Worm (Caenorhabditis elegans): ENCODE data around the gene che-12.

Gene che-12

DNA sequence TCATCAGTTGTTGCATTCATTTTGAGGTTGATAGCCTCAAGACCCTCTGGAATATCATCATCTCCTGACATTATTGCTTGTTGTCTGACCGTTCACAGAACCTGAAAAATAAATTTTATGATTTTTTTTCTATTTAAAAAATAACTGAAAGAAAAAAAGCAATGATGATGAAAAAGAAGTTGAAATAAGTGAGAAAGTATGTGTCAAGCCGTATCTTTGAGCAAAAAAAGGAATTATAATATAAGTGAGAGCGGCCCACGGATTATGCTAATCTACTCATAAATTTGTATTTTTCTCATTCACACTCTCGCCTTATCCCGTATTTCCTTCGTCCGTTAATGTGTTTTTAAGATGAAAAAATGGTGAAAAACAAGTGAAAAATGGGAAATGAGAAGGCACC, 37.0 kb downstream of the che-12 start, which contains the start of gene ric-4:
Gene ric-4 (minus strand): TSS at position 101 of the 400 bp plus-strand sequence.
- TF ChIP-seq scrt-1 (GFP tag; IDR thresholded peaks at IDR 0.05): no peak
- TF ChIP-seq tbx-11 (GFP tag; IDR thresholded peaks at IDR 0.05): no peak
- no peak for TF ChIP-seq hmg-4 (GFP tag; optimal IDR thresholded peaks at IDR 0.05)
- TF ChIP-seq pes-1 (GFP tag; IDR thresholded peaks at IDR 0.05): no peak
- no peak for TF ChIP-seq hmbx-1 (tag; optimal IDR thresholded peaks at IDR 0.05)
- no peak for TF ChIP-seq tra-4 (tag; optimal IDR thresholded peaks at IDR 0.05)
- no peak for TF ChIP-seq ceh-36 (tag; optimal IDR thresholded peaks at IDR 0.05)
- no peak for TF ChIP-seq ama-1 (optimal IDR thresholded peaks at IDR 0.05)

ce11 chrV:10266050-10266449, 41.1 kb downstream of the che-12 start:
- TF ChIP-seq tbx-37 (GFP tag; conservative IDR thresholded peaks at IDR 0.05): no peak
- no peak for TF ChIP-seq hmbx-1 (tag; optimal IDR thresholded peaks at IDR 0.05)

DNA sequence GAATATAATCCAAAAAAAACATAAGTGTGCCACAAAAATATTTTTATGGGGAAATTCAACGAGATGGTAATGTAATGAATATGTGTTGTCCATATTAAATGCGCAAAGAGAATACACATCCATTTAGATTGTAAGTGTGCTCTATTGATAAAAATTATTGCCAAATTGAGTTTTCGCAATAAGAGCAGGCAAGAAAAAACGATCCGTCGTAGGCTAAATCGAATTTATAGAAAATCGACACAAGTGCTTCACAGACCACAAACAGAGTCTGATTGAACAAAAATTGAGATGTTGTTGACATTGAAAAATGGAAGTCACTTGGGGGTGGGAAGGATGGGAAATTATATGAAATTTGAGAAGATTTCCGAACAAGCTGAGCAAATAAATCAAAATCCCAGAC, 42.2 kb downstream of the che-12 start:
- no peak for TF ChIP-seq F13C5.2 (tag; optimal IDR thresholded peaks at IDR 0.05)
- TF ChIP-seq B0310.2 (tag; optimal IDR thresholded peaks at IDR 0.05): no peak
- TF ChIP-seq ets-7 (tag; optimal IDR thresholded peaks at IDR 0.05): no peak
- TF ChIP-seq scrt-1 (GFP tag; IDR thresholded peaks at IDR 0.05): no peak
- TF ChIP-seq hmbx-1 (tag; optimal IDR thresholded peaks at IDR 0.05): no peak
- no peak for TF ChIP-seq tbx-37 (GFP tag; conservative IDR thresholded peaks at IDR 0.05)
- TF ChIP-seq tbx-11 (GFP tag; IDR thresholded peaks at IDR 0.05): no peak
- TF ChIP-seq tra-4 (tag; optimal IDR thresholded peaks at IDR 0.05): no peak
- TF ChIP-seq ama-1 (optimal IDR thresholded peaks at IDR 0.05): no peak
- no peak for TF ChIP-seq hnd-1 (tag; optimal IDR thresholded peaks at IDR 0.05)
- TF ChIP-seq flt-1 (GFP tag; IDR thresholded peaks at IDR 0.05): no peak

DNA sequence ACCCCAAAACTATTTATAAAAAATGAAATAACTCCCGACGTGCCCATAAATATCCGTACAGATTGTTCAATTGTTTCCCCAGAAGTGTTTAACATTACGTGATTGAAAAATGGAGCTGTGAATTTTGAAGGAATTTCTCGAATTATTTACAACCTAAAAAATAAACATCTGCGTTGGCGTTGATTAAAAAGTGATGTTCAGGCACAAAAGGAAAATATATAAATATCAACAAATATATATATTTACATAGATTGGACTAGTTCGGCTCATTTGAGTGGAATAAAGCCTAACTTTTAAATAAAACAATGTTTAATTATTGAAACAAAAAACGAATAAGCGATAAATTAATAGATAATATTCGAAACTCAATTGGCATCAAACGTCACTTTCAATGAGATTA, 46.7 kb downstream of the che-12 start, which contains the start of gene sri-18:
Gene sri-18 (minus strand): TSS at position 101 of the 400 bp plus-strand sequence.
- no peak for TF ChIP-seq ama-1 (optimal IDR thresholded peaks at IDR 0.05)
- no peak for TF ChIP-seq pes-1 (GFP tag; IDR thresholded peaks at IDR 0.05)
- TF ChIP-seq hmg-4 (GFP tag; optimal IDR thresholded peaks at IDR 0.05): no peak
- TF ChIP-seq flt-1 (GFP tag; IDR thresholded peaks at IDR 0.05): no peak
- TF ChIP-seq scrt-1 (GFP tag; IDR thresholded peaks at IDR 0.05): no peak
- TF ChIP-seq F13C5.2 (tag; optimal IDR thresholded peaks at IDR 0.05): no peak
- TF ChIP-seq ceh-13 (GFP tag; optimal IDR thresholded peaks at IDR 0.05): no peak
- TF ChIP-seq tra-4 (tag; optimal IDR thresholded peaks at IDR 0.05): no peak
- no peak for TF ChIP-seq tbx-11 (GFP tag; IDR thresholded peaks at IDR 0.05)
- no peak for TF ChIP-seq ceh-36 (tag; optimal IDR thresholded peaks at IDR 0.05)
- no peak for TF ChIP-seq tbx-37 (GFP tag; conservative IDR thresholded peaks at IDR 0.05)
- TF ChIP-seq ets-7 (tag; optimal IDR thresholded peaks at IDR 0.05): no peak
- TF ChIP-seq B0310.2 (tag; optimal IDR thresholded peaks at IDR 0.05): no peak
- no peak for TF ChIP-seq hnd-1 (tag; optimal IDR thresholded peaks at IDR 0.05)
- TF ChIP-seq sea-1 (GFP tag; conservative IDR thresholded peaks at IDR 0.05): no peak
- no peak for TF ChIP-seq hmbx-1 (tag; optimal IDR thresholded peaks at IDR 0.05)
- no peak for TF ChIP-seq aly-1 (tag; optimal IDR thresholded peaks at IDR 0.05)

- TF ChIP-seq flt-1 (GFP tag; IDR thresholded peaks at IDR 0.05): no peak
- no peak for TF ChIP-seq scrt-1 (GFP tag; IDR thresholded peaks at IDR 0.05)
- TF ChIP-seq pes-1 (GFP tag; IDR thresholded peaks at IDR 0.05): no peak
- TF ChIP-seq B0310.2 (tag; optimal IDR thresholded peaks at IDR 0.05): no peak
- no peak for TF ChIP-seq tra-4 (tag; optimal IDR thresholded peaks at IDR 0.05)
- TF ChIP-seq hnd-1 (tag; optimal IDR thresholded peaks at IDR 0.05): no peak
- TF ChIP-seq sea-1 (GFP tag; conservative IDR thresholded peaks at IDR 0.05): no peak
- no peak for TF ChIP-seq ceh-13 (GFP tag; optimal IDR thresholded peaks at IDR 0.05)
- TF ChIP-seq tbx-37 (GFP tag; conservative IDR thresholded peaks at IDR 0.05): no peak
- no peak for TF ChIP-seq tbx-11 (GFP tag; IDR thresholded peaks at IDR 0.05)
- TF ChIP-seq hmg-4 (GFP tag; optimal IDR thresholded peaks at IDR 0.05): no peak
- no peak for TF ChIP-seq hmbx-1 (tag; optimal IDR thresholded peaks at IDR 0.05)
- TF ChIP-seq aly-1 (tag; optimal IDR thresholded peaks at IDR 0.05): no peak
- TF ChIP-seq ceh-36 (tag; optimal IDR thresholded peaks at IDR 0.05): no peak
- no peak for TF ChIP-seq ets-7 (tag; optimal IDR thresholded peaks at IDR 0.05)
- TF ChIP-seq ama-1 (optimal IDR thresholded peaks at IDR 0.05): no peak
- no peak for TF ChIP-seq F13C5.2 (tag; optimal IDR thresholded peaks at IDR 0.05)
Measured at ce11 chrV:10256050-10256449, 51.1 kb downstream of the che-12 start, which contains the start of gene nhr-232. nhr-232 (plus strand) TSS chrV:10256170.

DNA sequence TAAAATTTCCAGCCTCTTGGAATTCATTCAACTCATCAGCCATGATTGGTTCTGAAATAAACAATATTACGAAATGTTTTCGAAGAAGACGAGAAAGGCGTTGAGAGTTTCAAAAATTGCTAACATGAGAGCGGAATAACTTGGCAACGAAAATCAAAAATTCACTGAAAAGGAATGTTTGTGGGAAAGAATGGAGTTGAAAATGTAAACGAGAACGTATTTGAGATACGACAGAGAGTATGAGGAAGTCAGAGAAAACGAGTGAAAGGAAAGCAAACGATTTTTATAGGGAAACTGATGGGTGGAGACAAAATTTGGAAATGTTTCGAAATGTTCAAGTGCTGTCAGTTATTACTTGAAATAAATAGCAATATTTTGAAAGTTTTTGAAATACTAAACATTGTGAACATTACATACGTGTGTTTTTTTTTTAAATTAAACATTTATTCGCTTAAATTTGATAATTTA, 52.1 kb downstream of the che-12 start, which contains the start of gene rop-1:
Gene rop-1 (minus strand): TSS at position 51 of the 468 bp plus-strand sequence.
- TF ChIP-seq hmg-4 (GFP tag; optimal IDR thresholded peaks at IDR 0.05): no peak
- TF ChIP-seq F13C5.2 (tag; optimal IDR thresholded peaks at IDR 0.05): no peak
- TF ChIP-seq tbx-37 (GFP tag; conservative IDR thresholded peaks at IDR 0.05): no peak
- no peak for TF ChIP-seq flt-1 (GFP tag; IDR thresholded peaks at IDR 0.05)

ce11 chrV:10252682-10253081, 54.5 kb downstream of the che-12 start:
- TF ChIP-seq hnd-1 (tag; optimal IDR thresholded peaks at IDR 0.05) (no peak), tbx-37 (GFP tag; conservative IDR thresholded peaks at IDR 0.05) (no peak), ceh-36 (tag; optimal IDR thresholded peaks at IDR 0.05) (no peak), B0310.2 (tag; optimal IDR thresholded peaks at IDR 0.05) (no peak), flt-1 (GFP tag; IDR thresholded peaks at IDR 0.05) (no peak), ceh-13 (GFP tag; optimal IDR thresholded peaks at IDR 0.05) (no peak), hmg-4 (GFP tag; optimal IDR thresholded peaks at IDR 0.05) (no peak), hmbx-1 (tag; optimal IDR thresholded peaks at IDR 0.05) (no peak), scrt-1 (GFP tag; IDR thresholded peaks at IDR 0.05) (no peak), F13C5.2 (tag; optimal IDR thresholded peaks at IDR 0.05) (no peak), aly-1 (tag; optimal IDR thresholded peaks at IDR 0.05) (no peak), pes-1 (GFP tag; IDR thresholded peaks at IDR 0.05) (no peak), ama-1 (optimal IDR thresholded peaks at IDR 0.05) (no peak)

DNA sequence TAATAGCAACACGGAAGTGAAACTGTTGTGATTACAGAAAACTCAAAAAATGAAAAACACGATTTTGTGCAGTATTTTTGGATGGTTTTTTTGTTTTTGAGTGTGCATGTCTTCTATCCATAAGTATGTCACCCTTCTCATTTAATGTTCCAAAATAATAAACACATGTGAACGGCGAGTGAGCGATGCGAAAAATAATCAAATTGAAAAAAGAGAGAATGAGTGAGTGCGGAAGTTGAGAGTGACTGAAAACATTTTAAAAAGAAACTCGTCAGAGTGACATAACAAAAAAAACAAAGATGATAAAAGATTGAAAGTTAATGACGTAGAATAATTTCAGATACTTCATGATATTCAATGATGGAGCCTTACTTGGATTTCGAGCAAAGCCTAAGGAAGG, 57.7 kb downstream of the che-12 start:
- TF ChIP-seq ceh-13 (GFP tag; optimal IDR thresholded peaks at IDR 0.05) (no peak), tbx-37 (GFP tag; conservative IDR thresholded peaks at IDR 0.05) (no peak), scrt-1 (GFP tag; IDR thresholded peaks at IDR 0.05) (no peak), flt-1 (GFP tag; IDR thresholded peaks at IDR 0.05) (no peak), tbx-11 (GFP tag; IDR thresholded peaks at IDR 0.05) (no peak), sea-1 (GFP tag; conservative IDR thresholded peaks at IDR 0.05) (no peak)

Measured in whole organism, early embryonic.